Fruit fly (Drosophila melanogaster) whole organism, wandering third instar larva: ENCODE measurements around the gene DCP2.

ENCODE experiments used
- Abd-B ChIP-seq: fragments of >200 bp; optimal IDR thresholded peaks from 2 replicates; lab custom pipeline; 2017; ENCODE audit warnings: missing biosample characterization, missing genetic modification characterization
- CG32264 ChIP-seq: fragments of 200-800 bp; sonication (Bioruptor generic); optimal IDR thresholded peaks from 2 replicates; lab custom pipeline; 2016; ENCODE audit warnings: missing biosample characterization, missing genetic modification characterization
- CG9705 ChIP-seq: fragments of 200-800 bp; sonication (Bioruptor generic); optimal IDR thresholded peaks from 2 replicates; lab custom pipeline; 2018; ENCODE audit warnings: missing biosample characterization, mild to moderate bottlenecking, missing genetic modification characterization
- CrebA ChIP-seq: fragments of 200-800 bp; sonication (Bioruptor generic); optimal IDR thresholded peaks from 2 replicates; lab custom pipeline; 2016; ENCODE audit warnings: missing biosample characterization, mild to moderate bottlenecking, missing genetic modification characterization, borderline replicate concordance
- Dfd ChIP-seq: fragments of >200 bp; optimal IDR thresholded peaks from 2 replicates; lab custom pipeline; 2017; ENCODE audit warnings: missing biosample characterization, missing genetic modification characterization
- Dif ChIP-seq: fragments of 200-275, 200-300 bp; sonication (Bioruptor generic); optimal IDR thresholded peaks from 2 replicates; lab custom pipeline; 2018; ENCODE audit warnings: missing biosample characterization, missing genetic modification characterization; ENCODE audit not compliant: partially characterized antibody
- GATAd ChIP-seq: sonication (Bioruptor generic); optimal IDR thresholded peaks from 2 replicates; lab custom pipeline; 2016; ENCODE audit warnings: missing biosample characterization, missing genetic modification characterization
- Hnf4 ChIP-seq: fragments of 200-800 bp; sonication (Bioruptor generic); optimal IDR thresholded peaks from 2 replicates; lab custom pipeline; 2016; ENCODE audit warnings: missing biosample characterization, mild to moderate bottlenecking, missing genetic modification characterization
- Hr78 ChIP-seq: fragments of >200 bp; optimal IDR thresholded peaks from 2 replicates; lab custom pipeline; 2017; ENCODE audit warnings: missing biosample characterization, missing genetic modification characterization
- Hr83 ChIP-seq: fragments of 200-300 bp; sonication (Bioruptor generic); optimal IDR thresholded peaks from 2 replicates; lab custom pipeline; 2016; ENCODE audit warnings: missing biosample characterization, mild to moderate bottlenecking, missing genetic modification characterization, moderate library complexity; ENCODE audit not compliant: poor library complexity, severe bottlenecking
- Jra ChIP-seq: sonication (Bioruptor generic); optimal IDR thresholded peaks from 2 replicates; lab custom pipeline; 2016; ENCODE audit warnings: missing biosample characterization, missing genetic modification characterization
- Mio ChIP-seq: sonication (Bioruptor generic); optimal IDR thresholded peaks from 2 replicates; lab custom pipeline; 2016; ENCODE audit warnings: missing biosample characterization, missing genetic modification characterization
- N ChIP-seq: fragments of >200 bp; optimal IDR thresholded peaks from 2 replicates; lab custom pipeline; 2018; ENCODE audit warnings: missing biosample characterization, missing external identifiers, missing genetic modification characterization
- Rel ChIP-seq, 2 experiments: fragments of 200-800 bp; sonication (Bioruptor generic) in 1 of 2; optimal IDR thresholded peaks; 2 replicates in 1 of 2; 3 replicates in 1 of 2; lab custom pipeline; 2016 to 2019; ENCODE audit warnings: mild to moderate bottlenecking in 2 of 2, missing biosample characterization in 2 of 2, missing genetic modification characterization in 2 of 2, moderate library complexity in 1 of 2
- Sp1 ChIP-seq: fragments of 200-800 bp; sonication (Bioruptor generic); optimal IDR thresholded peaks from 3 replicates; lab custom pipeline; 2019; ENCODE audit warnings: missing biosample characterization, mild to moderate bottlenecking, missing genetic modification characterization, moderate library complexity
- Vsx2 ChIP-seq: fragments of 200-300, 225-300 bp; sonication (Bioruptor generic); optimal IDR thresholded peaks from 2 replicates; lab custom pipeline; 2018; ENCODE audit warnings: missing biosample characterization, missing genetic modification characterization; ENCODE audit not compliant: partially characterized antibody
- br ChIP-seq: fragments of 200-800 bp; sonication (Bioruptor generic); optimal IDR thresholded peaks from 2 replicates; lab custom pipeline; 2016; ENCODE audit warnings: missing biosample characterization, missing genetic modification characterization
- brk ChIP-seq: fragments of 200-800 bp; sonication (Bioruptor generic); optimal IDR thresholded peaks from 2 replicates; lab custom pipeline; 2016; ENCODE audit warnings: missing biosample characterization, mild to moderate bottlenecking, missing genetic modification characterization
- dmrt93B ChIP-seq: fragments of 200-800 bp; sonication (Bioruptor generic); optimal IDR thresholded peaks from 2 replicates; lab custom pipeline; 2018; ENCODE audit warnings: missing biosample characterization, mild to moderate bottlenecking, missing genetic modification characterization
- ey ChIP-seq: fragments of 200-800 bp; sonication (Bioruptor generic); optimal IDR thresholded peaks from 2 replicates; lab custom pipeline; 2016; ENCODE audit warnings: missing biosample characterization, missing genetic modification characterization
- foxo ChIP-seq, 2 experiments: fragments of 200-800 bp; sonication (Bioruptor generic); optimal IDR thresholded peaks; 2 replicates in 1 of 2; 3 replicates in 1 of 2; lab custom pipeline; 2016 to 2017; ENCODE audit warnings: missing biosample characterization in 2 of 2, missing genetic modification characterization in 2 of 2
- fru ChIP-seq: fragments of 200-800 bp; sonication (Bioruptor generic); optimal IDR thresholded peaks from 3 replicates; lab custom pipeline; 2016; ENCODE audit warnings: missing biosample characterization, mild to moderate bottlenecking, missing genetic modification characterization
- h ChIP-seq: fragments of 200-800 bp; sonication (Bioruptor generic); optimal IDR thresholded peaks from 3 replicates; lab custom pipeline; 2016; ENCODE audit warnings: missing biosample characterization, mild to moderate bottlenecking, missing genetic modification characterization
- lola ChIP-seq: fragments of >200 bp; optimal IDR thresholded peaks from 2 replicates; lab custom pipeline; 2017; ENCODE audit warnings: missing biosample characterization, missing genetic modification characterization
- rgr ChIP-seq: fragments of 200-800 bp; sonication (Bioruptor generic); optimal IDR thresholded peaks from 3 replicates; lab custom pipeline; 2016; ENCODE audit warnings: missing biosample characterization, mild to moderate bottlenecking, missing genetic modification characterization
- sage ChIP-seq: fragments of 200-800 bp; sonication (Bioruptor generic); optimal IDR thresholded peaks from 2 replicates; lab custom pipeline; 2016; ENCODE audit warnings: missing biosample characterization, mild to moderate bottlenecking, missing genetic modification characterization
- sv ChIP-seq: fragments of 200-800 bp; sonication (Bioruptor generic); optimal IDR thresholded peaks from 3 replicates; lab custom pipeline; 2016; ENCODE audit warnings: missing biosample characterization, missing genetic modification characterization
- tai ChIP-seq: sonication (Bioruptor generic); optimal IDR thresholded peaks from 2 replicates; lab custom pipeline; 2016; ENCODE audit warnings: missing biosample characterization, missing genetic modification characterization
- usp ChIP-seq: fragments of >200 bp; optimal IDR thresholded peaks from 2 replicates; lab custom pipeline; 2017; ENCODE audit warnings: missing biosample characterization, missing genetic modification characterization
- woc ChIP-seq: sonication (Bioruptor generic); optimal IDR thresholded peaks from 2 replicates; lab custom pipeline; 2016; ENCODE audit warnings: missing biosample characterization, mild to moderate bottlenecking, missing genetic modification characterization

The DCP2 gene

DNA sequence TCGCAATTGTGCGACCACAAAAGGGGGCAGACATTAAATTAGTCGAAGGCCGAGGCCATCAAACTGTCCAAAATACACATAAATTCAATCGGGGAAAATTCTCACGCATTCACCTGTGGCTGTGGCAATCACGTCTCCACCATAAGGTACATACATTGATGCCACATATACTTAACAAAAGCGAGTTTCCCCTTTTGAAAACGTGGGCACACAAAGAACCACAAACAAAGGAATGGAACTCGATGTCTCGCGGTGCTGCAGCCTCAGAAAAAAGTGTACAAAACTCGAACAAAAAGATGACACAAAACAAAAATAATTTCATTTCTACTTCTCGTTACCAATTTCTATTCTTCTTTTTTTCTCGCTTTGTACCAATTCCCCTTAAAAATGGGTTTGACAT lies 40.9 kb downstream of the DCP2 start:
- TF ChIP-seq CG32264 (GFP tag; lab: Kevin White, UChicago) (no peak), sage (no peak), Jra (GFP tag; lab: Kevin White, UChicago) (no peak), usp (GFP tag; lab: Kevin White, UChicago) (no peak), h (GFP tag; lab: Kevin White, UChicago) (no peak), fru (GFP tag; lab: Kevin White, UChicago) (no peak), ey (GFP tag; lab: Kevin White, UChicago) (no peak), Mio (GFP tag; lab: Kevin White, UChicago) (no peak), CG9705 (GFP tag; lab: Kevin White, UChicago) (no peak), brk (GFP tag; lab: Kevin White, UChicago) (no peak), Vsx2 (GFP tag; lab: Kevin White, UChicago) (no peak), woc (no peak), Rel (GFP tag; optimal IDR thresholded peaks at IDR 0.05; lab: Kevin White, UChicago) (no peak), Rel (tag; optimal IDR thresholded peaks at IDR 0.05; lab: Kevin White, UChicago) (no peak), Hnf4 (GFP tag; lab: Kevin White, UChicago) (no peak), dmrt93B (GFP tag; lab: Kevin White, UChicago) (no peak), Hr78 (GFP tag; lab: Kevin White, UChicago) (no peak), Hr83 (GFP tag; lab: Kevin White, UChicago) (no peak), Abd-B (GFP tag; lab: Kevin White, UChicago) (no peak), Dif (no peak), br (no peak)
- TF ChIP-seq, all 38 proteins: peak for 0

DNA sequence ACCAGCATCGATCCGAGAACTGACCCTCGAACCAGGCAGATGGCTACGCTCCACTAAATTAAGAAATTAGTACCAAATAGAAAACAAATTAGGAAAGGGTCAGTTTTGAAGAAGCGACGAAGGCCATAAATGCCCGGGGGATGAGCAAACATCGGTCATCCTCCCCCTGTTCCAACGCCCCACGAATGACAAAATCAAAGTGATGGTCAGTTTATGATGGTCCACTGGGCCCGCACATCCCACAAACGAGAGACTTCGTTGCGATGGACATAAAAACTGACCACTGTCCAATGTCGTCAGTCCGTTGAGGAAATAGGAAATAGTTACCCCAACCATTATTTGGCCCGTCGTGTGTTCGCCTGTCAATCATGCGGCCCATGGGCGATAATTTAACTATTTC lies 47.3 kb downstream of the DCP2 start:
- TF ChIP-seq CrebA: no peak
- TF ChIP-seq br: no peak
- no peak for TF ChIP-seq N (GFP tag; lab: Kevin White, UChicago)
- no peak for TF ChIP-seq tai (GFP tag; lab: Kevin White, UChicago)
- no peak for TF ChIP-seq brk (GFP tag; lab: Kevin White, UChicago)
- TF ChIP-seq foxo (GFP tag; optimal IDR thresholded peaks at IDR 0.05; lab: Kevin White, UChicago): no peak
- TF ChIP-seq Sp1 (GFP tag; lab: Kevin White, UChicago): no peak
- TF ChIP-seq woc: no peak
- no peak for TF ChIP-seq Hnf4 (GFP tag; lab: Kevin White, UChicago)
- TF ChIP-seq Dfd (GFP tag; lab: Kevin White, UChicago): no peak
- no peak for TF ChIP-seq CG9705 (GFP tag; lab: Kevin White, UChicago)
- TF ChIP-seq fru (GFP tag; lab: Kevin White, UChicago): no peak
- TF ChIP-seq Dif: no peak
- TF ChIP-seq, all 38 proteins: peak for 0

DNA sequence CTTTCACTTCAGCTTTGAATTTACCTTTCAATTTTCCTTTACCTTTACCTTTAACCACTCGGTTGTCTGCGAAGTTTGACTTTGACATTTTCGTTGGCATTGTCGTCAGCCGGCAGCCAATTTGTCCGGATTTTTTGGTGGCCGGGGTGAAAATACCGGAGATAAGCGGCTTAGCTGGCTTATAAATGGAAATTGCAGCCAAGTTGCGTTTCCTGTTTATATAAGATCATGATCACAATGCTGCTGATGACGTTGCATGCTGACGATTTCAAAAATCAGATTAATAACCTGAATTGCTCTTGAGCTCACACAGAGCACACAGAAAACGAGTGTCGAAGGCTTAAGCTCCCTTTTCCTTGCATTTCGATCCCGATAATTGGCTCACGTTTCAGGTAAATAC lies 48.4 kb downstream of the DCP2 start:
- TF ChIP-seq tai (GFP tag; lab: Kevin White, UChicago) (no peak), rgr (GFP tag; lab: Kevin White, UChicago) (no peak), dmrt93B (GFP tag; lab: Kevin White, UChicago) (no peak), Dfd (GFP tag; lab: Kevin White, UChicago) (no peak), Hr83 (GFP tag; lab: Kevin White, UChicago) (no peak), Rel (GFP tag; optimal IDR thresholded peaks at IDR 0.05; lab: Kevin White, UChicago) (no peak), Rel (tag; optimal IDR thresholded peaks at IDR 0.05; lab: Kevin White, UChicago) (no peak), N (GFP tag; lab: Kevin White, UChicago) (no peak), foxo (GFP tag; optimal IDR thresholded peaks at IDR 0.05; lab: Kevin White, UChicago) (no peak), CG9705 (GFP tag; lab: Kevin White, UChicago) (no peak), sv (GFP tag; lab: Kevin White, UChicago) (no peak), lola (GFP tag; lab: Kevin White, UChicago) (no peak), woc (no peak), sage (no peak), GATAd (GFP tag; lab: Kevin White, UChicago) (no peak), Vsx2 (GFP tag; lab: Kevin White, UChicago) (no peak), fru (GFP tag; lab: Kevin White, UChicago) (no peak)
- TF ChIP-seq, all 38 proteins: peak for 0

DNA sequence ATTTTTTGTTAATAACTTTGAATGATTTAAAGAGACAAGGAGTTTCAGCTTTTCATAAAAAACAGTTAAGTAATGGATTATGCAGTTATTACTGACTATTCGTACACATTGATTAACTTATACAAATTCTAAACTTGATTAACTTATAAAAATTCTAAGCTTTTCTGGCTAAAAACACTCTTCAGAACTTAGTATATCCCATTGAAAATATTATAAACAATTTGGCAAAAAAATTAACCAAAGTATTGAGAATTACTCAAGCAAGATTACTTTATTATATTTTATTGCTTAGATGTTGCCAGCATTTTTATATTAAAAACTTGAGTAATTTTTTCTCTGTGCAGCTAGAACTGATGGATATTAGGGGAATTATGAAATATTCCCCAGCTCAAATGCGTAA lies 48.8 kb downstream of the DCP2 start:
- TF ChIP-seq dmrt93B (GFP tag; lab: Kevin White, UChicago) (no peak), Hr83 (GFP tag; lab: Kevin White, UChicago) (no peak)

DNA sequence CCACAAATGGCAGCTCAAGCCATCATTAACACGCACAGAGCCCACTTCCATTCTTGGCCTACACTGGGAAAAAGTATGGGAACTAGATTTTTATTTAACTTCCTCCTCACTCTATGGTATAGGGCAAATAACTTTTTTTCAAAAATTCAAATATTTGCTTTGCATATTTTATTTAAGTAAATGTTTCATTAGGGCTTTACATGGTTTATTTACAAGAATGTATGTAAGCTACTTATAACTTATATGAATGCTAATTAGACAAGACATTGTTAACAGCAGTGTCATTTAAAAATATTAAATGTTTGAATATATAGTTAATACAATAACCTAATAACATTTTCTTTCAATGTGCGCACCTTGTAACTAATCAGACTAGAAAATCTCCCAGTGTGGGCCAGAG lies 50.7 kb downstream of the DCP2 start:
- TF ChIP-seq Hr83 (GFP tag; lab: Kevin White, UChicago) (no peak), sage (no peak), Abd-B (GFP tag; lab: Kevin White, UChicago) (no peak), CG9705 (GFP tag; lab: Kevin White, UChicago) (no peak)
